Fruit fly (Drosophila melanogaster) whole organism, embryonic: Measurements from ENCODE around the gene CG6511.

Experiments
- Ada2b ChIP-seq: fragments of 200-800 bp; sonication (Bioruptor generic); IDR thresholded peaks from 2 replicates; pipeline ENCODE4 v1.3.6; 2022; ENCODE audit warnings: missing biosample characterization, missing genetic modification characterization
- Atf6 ChIP-seq: fragments of 200-800 bp; sonication (Bioruptor generic); IDR thresholded peaks from 2 replicates; pipeline ENCODE4 v1.3.6; 2022; ENCODE audit warnings: missing biosample characterization, missing genetic modification characterization
- CG10147 ChIP-seq: fragments of 200-800 bp; sonication (Bioruptor generic); optimal IDR thresholded peaks from 2 replicates; lab custom pipeline; 2019; ENCODE audit warnings: missing biosample characterization, mild to moderate bottlenecking, missing genetic modification characterization, moderate library complexity
- CG10209 ChIP-seq: fragments of 200-800 bp; sonication (Bioruptor generic); optimal IDR thresholded peaks from 3 replicates; lab custom pipeline; 2017; ENCODE audit warnings: missing biosample characterization, mild to moderate bottlenecking, missing genetic modification characterization, missing genetic modification reagents
- CG11247 ChIP-seq: fragments of 200-800 bp; sonication (Bioruptor generic); IDR thresholded peaks from 2 replicates; pipeline ENCODE4 v1.3.6; 2022; ENCODE audit warnings: missing biosample characterization, missing genetic modification characterization
- CG12744 ChIP-seq: fragments of 200-800 bp; sonication (Bioruptor generic); optimal IDR thresholded peaks from 2 replicates; lab custom pipeline; 2016; ENCODE audit warnings: missing biosample characterization, missing genetic modification characterization
- CG14965 ChIP-seq: fragments of 200-800 bp; sonication (Bioruptor generic); optimal IDR thresholded peaks from 2 replicates; lab custom pipeline; 2016; ENCODE audit warnings: missing biosample characterization, missing genetic modification characterization, borderline replicate concordance
- CG15696 ChIP-seq: fragments of 200-800 bp; sonication (Bioruptor generic); optimal IDR thresholded peaks from 2 replicates; lab custom pipeline; 2019; ENCODE audit warnings: missing biosample characterization, mild to moderate bottlenecking, missing genetic modification characterization, moderate library complexity
- CG1647 ChIP-seq: fragments of 200-800 bp; sonication (Bioruptor generic); optimal IDR thresholded peaks from 3 replicates; lab custom pipeline; 2016; ENCODE audit warnings: missing biosample characterization, missing genetic modification characterization
- CG16815 ChIP-seq: fragments of 200-800 bp; sonication (Bioruptor generic); optimal IDR thresholded peaks from 3 replicates; lab custom pipeline; 2017; ENCODE audit warnings: missing biosample characterization, mild to moderate bottlenecking, missing genetic modification characterization
- CG2120 ChIP-seq: fragments of 200-800 bp; sonication (Bioruptor generic); optimal IDR thresholded peaks from 3 replicates; lab custom pipeline; 2016; ENCODE audit warnings: missing biosample characterization, missing genetic modification characterization
- CG2678 ChIP-seq: fragments of 200-800 bp; sonication (Bioruptor generic); optimal IDR thresholded peaks from 3 replicates; lab custom pipeline; 2019; ENCODE audit warnings: missing biosample characterization, mild to moderate bottlenecking, missing genetic modification characterization, moderate library complexity
- CG30403 ChIP-seq: fragments of 200-800 bp; sonication (Bioruptor generic); optimal IDR thresholded peaks from 3 replicates; lab custom pipeline; 2016; ENCODE audit warnings: missing biosample characterization, missing genetic modification characterization
- CG30431 ChIP-seq: fragments of 200-800 bp; sonication (Bioruptor generic); optimal IDR thresholded peaks from 2 replicates; lab custom pipeline; 2017; ENCODE audit warnings: missing biosample characterization, missing genetic modification characterization
- CG3163 ChIP-seq: fragments of 200-800 bp; sonication (Bioruptor generic); optimal IDR thresholded peaks from 3 replicates; lab custom pipeline; 2016; ENCODE audit warnings: missing biosample characterization, missing genetic modification characterization
- CG3847 ChIP-seq: fragments of 200-800 bp; sonication (Bioruptor generic); IDR thresholded peaks from 2 replicates; pipeline ENCODE4 v1.3.6; 2022; ENCODE audit warnings: missing biosample characterization, missing genetic modification characterization
- CG4617 ChIP-seq: fragments of 200-800 bp; sonication (Bioruptor generic); optimal IDR thresholded peaks from 3 replicates; lab custom pipeline; 2016; ENCODE audit warnings: missing biosample characterization, missing genetic modification characterization, borderline replicate concordance
- CG6689 ChIP-seq: fragments of 200-800 bp; sonication (Bioruptor generic); IDR thresholded peaks from 2 replicates; pipeline ENCODE4 v1.3.6; 2022; ENCODE audit warnings: missing biosample characterization, missing genetic modification characterization
- CG6813 ChIP-seq: fragments of 200-800 bp; sonication (Bioruptor generic); optimal IDR thresholded peaks from 2 replicates; lab custom pipeline; 2017; ENCODE audit warnings: missing biosample characterization, missing genetic modification characterization, mild to moderate bottlenecking, moderate library complexity, missing genetic modification reagents
- CG6854 ChIP-seq: fragments of 200-800 bp; sonication (Bioruptor generic); optimal IDR thresholded peaks from 3 replicates; lab custom pipeline; 2017; ENCODE audit warnings: missing biosample characterization, mild to moderate bottlenecking, missing genetic modification characterization
- CG7745 ChIP-seq: fragments of 200-800 bp; sonication (Bioruptor generic); optimal IDR thresholded peaks from 2 replicates; lab custom pipeline; 2018; ENCODE audit warnings: missing biosample characterization, mild to moderate bottlenecking, missing genetic modification characterization, moderate library complexity
- CG8478 ChIP-seq: fragments of >200 bp; optimal IDR thresholded peaks from 2 replicates; lab custom pipeline; 2018
- CG9727 ChIP-seq: fragments of 200-800 bp; sonication (Bioruptor generic); optimal IDR thresholded peaks from 3 replicates; lab custom pipeline; 2017; ENCODE audit warnings: missing biosample characterization, mild to moderate bottlenecking, missing genetic modification characterization
- Gsc ChIP-seq: fragments of 200-800 bp; sonication (Bioruptor generic); IDR thresholded peaks from 2 replicates; pipeline ENCODE4 v1.3.6; 2022; ENCODE audit warnings: missing biosample characterization, missing genetic modification characterization
- Gug ChIP-seq: fragments of 200-800 bp; sonication (Bioruptor generic); IDR thresholded peaks from 4 replicates; pipeline ENCODE4 v1.3.6; 2022; ENCODE audit warnings: missing biosample characterization, missing genetic modification characterization
- Lpt ChIP-seq: fragments of >200 bp; optimal IDR thresholded peaks from 2 replicates; lab custom pipeline; 2018; ENCODE audit warnings: missing biosample characterization, missing genetic modification characterization
- Mes4 ChIP-seq: fragments of 200-800 bp; sonication (Bioruptor generic); optimal IDR thresholded peaks from 2 replicates; lab custom pipeline; 2016; ENCODE audit warnings: missing biosample characterization, missing genetic modification characterization
- Rfx ChIP-seq: fragments of 200-800 bp; sonication (Bioruptor generic); IDR thresholded peaks from 2 replicates; pipeline ENCODE4 v1.3.6; 2022; ENCODE audit warnings: missing biosample characterization, missing genetic modification characterization
- Tbp ChIP-seq: fragments of >200 bp; optimal IDR thresholded peaks from 2 replicates; lab custom pipeline; 2018; ENCODE audit warnings: missing biosample characterization, missing genetic modification characterization
- Trl ChIP-seq, 3 experiments: fragments of >200 bp in 2 of 3; fragments of 200-800 bp in 1 of 3; sonication (Bioruptor generic) in 1 of 3; optimal IDR thresholded peaks; 2 replicates in 1 of 3; 3 replicates in 2 of 3; lab custom pipeline; 2016 to 2017; ENCODE audit warnings: missing biosample characterization in 1 of 3, missing genetic modification characterization in 1 of 3
- Xbp1 ChIP-seq: fragments of 200-800 bp; sonication (Bioruptor generic); optimal IDR thresholded peaks from 3 replicates; lab custom pipeline; 2016; ENCODE audit warnings: missing biosample characterization, mild to moderate bottlenecking, missing genetic modification characterization
- Xrp1 ChIP-seq: fragments of 200-800 bp; sonication (Bioruptor generic); IDR thresholded peaks from 2 replicates; pipeline ENCODE4 v1.3.6; 2022; ENCODE audit warnings: missing biosample characterization, missing genetic modification characterization
- ac ChIP-seq: fragments of 200-800 bp; sonication (Bioruptor generic); optimal IDR thresholded peaks from 3 replicates; lab custom pipeline; 2017; ENCODE audit warnings: missing biosample characterization, mild to moderate bottlenecking, missing genetic modification characterization
- bowl ChIP-seq: fragments of 200-800 bp; sonication (Bioruptor generic); IDR thresholded peaks from 2 replicates; pipeline ENCODE4 v1.3.6; 2022; ENCODE audit warnings: missing biosample characterization, missing genetic modification characterization
- ci ChIP-seq: fragments of 200-800 bp; sonication (Bioruptor generic); IDR thresholded peaks from 3 replicates; pipeline ENCODE4 v1.3.6; 2022; ENCODE audit warnings: missing biosample characterization, missing genetic modification characterization
- corto ChIP-seq: fragments of 200-800 bp; sonication (Bioruptor generic); optimal IDR thresholded peaks from 2 replicates; lab custom pipeline; 2016; ENCODE audit warnings: missing biosample characterization, mild to moderate bottlenecking, missing genetic modification characterization, moderate library complexity
- da ChIP-seq: fragments of 200-800 bp; sonication (Bioruptor generic); optimal IDR thresholded peaks from 2 replicates; lab custom pipeline; 2016; ENCODE audit warnings: missing biosample characterization, missing genetic modification characterization
- dati ChIP-seq: fragments of 200-800 bp; sonication (Bioruptor generic); IDR thresholded peaks from 2 replicates; pipeline ENCODE4 v1.3.6; 2022; ENCODE audit warnings: missing biosample characterization, missing genetic modification characterization
- dpn ChIP-seq, 2 experiments: fragments of 200-800 bp; sonication (Bioruptor generic); optimal IDR thresholded peaks; 3 replicates each; lab custom pipeline; 2016; ENCODE audit warnings: missing biosample characterization in 2 of 2, missing genetic modification characterization in 2 of 2
- fd96Cb ChIP-seq: fragments of 200-800 bp; sonication (Bioruptor generic); optimal IDR thresholded peaks from 2 replicates; lab custom pipeline; 2018; ENCODE audit warnings: missing biosample characterization, mild to moderate bottlenecking, missing genetic modification characterization, moderate library complexity
- gem ChIP-seq: fragments of 200-800 bp; sonication (Bioruptor generic); optimal IDR thresholded peaks from 2 replicates; lab custom pipeline; 2019; ENCODE audit warnings: missing biosample characterization, mild to moderate bottlenecking, missing genetic modification characterization, moderate library complexity
- hkb ChIP-seq, 2 experiments: fragments of 200-800 bp in 1 of 2; fragments of >200 bp in 1 of 2; sonication (Bioruptor generic) in 1 of 2; IDR thresholded peaks in 1 of 2; optimal IDR thresholded peaks in 1 of 2; 2 replicates each; pipeline versions ENCODE4 v1.3.6 to Lab custom; 2017 to 2022; ENCODE audit warnings: missing biosample characterization in 1 of 2, missing genetic modification characterization in 1 of 2
- maf-S ChIP-seq: fragments of 200-800 bp; sonication (Bioruptor generic); optimal IDR thresholded peaks from 2 replicates; lab custom pipeline; 2016; ENCODE audit warnings: missing biosample characterization, missing genetic modification characterization
- nerfin-2 ChIP-seq: fragments of 200-800 bp; sonication (Bioruptor generic); IDR thresholded peaks from 2 replicates; pipeline ENCODE4 v1.3.6; 2022; ENCODE audit warnings: missing biosample characterization, missing genetic modification characterization; ENCODE audit not compliant: partially characterized antibody
- pan ChIP-seq, 4 experiments: fragments of >200 bp in 3 of 4; fragments of 200-800 bp in 1 of 4; sonication (Bioruptor generic) in 1 of 4; optimal IDR thresholded peaks in 3 of 4; IDR thresholded peaks in 1 of 4; 2 replicates each; pipeline versions ENCODE4 v1.3.6 to Lab custom; 2017 to 2022; ENCODE audit warnings: missing biosample characterization in 2 of 4, missing genetic modification characterization in 2 of 4, mixed read lengths in 1 of 4
- pho ChIP-seq: fragments of 200-800 bp; sonication (Bioruptor generic); optimal IDR thresholded peaks from 2 replicates; lab custom pipeline; 2016; ENCODE audit warnings: missing biosample characterization, missing genetic modification characterization
- pnt ChIP-seq: fragments of 200-800 bp; sonication (Bioruptor generic); optimal IDR thresholded peaks from 3 replicates; lab custom pipeline; 2016; ENCODE audit warnings: missing biosample characterization, missing genetic modification characterization
- sens ChIP-seq: fragments of 200-800 bp; sonication (Bioruptor generic); peaks from one replicate; lab custom pipeline; 2016; ENCODE audit warnings: missing biosample characterization, missing genetic modification characterization
- so ChIP-seq: fragments of 200-800 bp; sonication (Bioruptor generic); IDR thresholded peaks from 3 replicates; pipeline ENCODE4 v1.3.6; 2022; ENCODE audit warnings: missing biosample characterization, missing genetic modification characterization
- toy ChIP-seq: fragments of 200-800 bp; sonication (Bioruptor generic); IDR thresholded peaks from 2 replicates; pipeline ENCODE4 v1.3.6; 2022; ENCODE audit warnings: missing biosample characterization, missing genetic modification characterization
- tx ChIP-seq: fragments of 200-800 bp; sonication (Bioruptor generic); optimal IDR thresholded peaks from 2 replicates; lab custom pipeline; 2016; ENCODE audit warnings: missing biosample characterization, missing genetic modification characterization

CG6511 gene

DNA sequence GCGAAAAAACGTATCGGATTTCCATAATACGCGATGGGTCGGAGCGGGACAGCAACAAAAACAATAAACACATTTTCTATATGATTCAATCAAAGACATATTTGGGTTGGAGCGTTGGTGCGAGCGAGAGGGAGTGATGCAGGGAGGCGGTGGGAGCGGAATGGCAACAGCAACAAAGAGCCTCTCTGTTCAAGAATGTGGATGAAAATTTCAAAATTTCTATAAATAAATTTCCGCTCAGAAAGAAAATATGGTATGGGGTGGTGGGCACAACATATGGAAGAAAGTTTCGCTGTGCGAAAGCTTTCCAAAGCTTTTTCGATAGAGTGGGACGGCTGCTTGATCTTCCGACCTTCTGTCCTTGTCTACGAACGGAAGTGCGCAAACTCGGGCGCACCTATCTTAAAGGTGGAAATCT is 19.9 kb downstream of the CG6511 start (continued):
- no peak for TF ChIP-seq pan (optimal IDR thresholded peaks at IDR 0.05; lab: Kevin White, UChicago)
- no peak for TF ChIP-seq pan (GFP tag; optimal IDR thresholded peaks at IDR 0.05 in 1 of 2, IDR thresholded peaks at IDR 0.05 in 1 of 2)
- no peak for TF ChIP-seq pho (GFP tag; lab: Kevin White, UChicago)
- no peak for TF ChIP-seq CG16815 (GFP tag; lab: Kevin White, UChicago)
- TF ChIP-seq CG1647 (GFP tag; lab: Kevin White, UChicago), result no peak
- peak; percentile 27; the same call in 1 of the 2 replicates for TF ChIP-seq CG11247 (GFP tag; lab: Robert Waterston, UW)
- TF ChIP-seq ci (GFP tag; lab: Robert Waterston, UW), result peak; percentile 74; the same call in 2 of the 3 replicates
- no peak for TF ChIP-seq CG7745 (tag; lab: Kevin White, UChicago)
- TF ChIP-seq gem (tag; lab: Kevin White, UChicago), result no peak
- TF ChIP-seq CG6689 (GFP tag; lab: Robert Waterston, UW), result no peak
- TF ChIP-seq nerfin-2 (GFP tag; lab: Robert Waterston, UW), result no peak
- no peak for TF ChIP-seq maf-S (GFP tag; lab: Kevin White, UChicago)
- no peak for TF ChIP-seq CG2120 (GFP tag; lab: Kevin White, UChicago)
- no peak for TF ChIP-seq Lpt (GFP tag; lab: Kevin White, UChicago)
- no peak for TF ChIP-seq CG14965 (GFP tag; lab: Kevin White, UChicago)
- TF ChIP-seq CG15696 (tag; lab: Kevin White, UChicago), result no peak
- TF ChIP-seq CG10147 (GFP tag; lab: Kevin White, UChicago), result no peak
- TF ChIP-seq Trl (optimal IDR thresholded peaks at IDR 0.05; lab: Kevin White, UChicago), result no peak
- TF ChIP-seq Trl (GFP tag; optimal IDR thresholded peaks at IDR 0.05; lab: Kevin White, UChicago), result no peak
- no peak for TF ChIP-seq tx
- no peak for TF ChIP-seq ac
- no peak for TF ChIP-seq bowl (GFP tag; lab: Robert Waterston, UW)
- peak; percentile 12 for TF ChIP-seq CG6854 (GFP tag; lab: Kevin White, UChicago)
- no peak for TF ChIP-seq corto (GFP tag; lab: Kevin White, UChicago)
- no peak for TF ChIP-seq dati
- no peak for TF ChIP-seq toy (GFP tag; lab: Robert Waterston, UW)
- TF ChIP-seq Ada2b (GFP tag; lab: Robert Waterston, UW), result no peak
- TF ChIP-seq CG12744 (GFP tag; lab: Kevin White, UChicago), result peak; percentile 52
- no peak for TF ChIP-seq CG30431
- peak; percentile 75 for TF ChIP-seq sens (GFP tag; lab: Kevin White, UChicago)
- no peak for TF ChIP-seq Xbp1
- no peak for TF ChIP-seq Gug (GFP tag; lab: Robert Waterston, UW)
- TF ChIP-seq Xrp1 (GFP tag; lab: Robert Waterston, UW), result no peak
- no peak for TF ChIP-seq CG4617 (GFP tag; lab: Kevin White, UChicago)
- no peak for TF ChIP-seq CG8478
- TF ChIP-seq dpn (GFP tag; optimal IDR thresholded peaks at IDR 0.05; lab: Kevin White, UChicago), result no peak
- TF ChIP-seq CG9727 (GFP tag; lab: Kevin White, UChicago), result no peak
- TF ChIP-seq CG3847 (GFP tag; lab: Robert Waterston, UW), result no peak
- no peak for TF ChIP-seq hkb (optimal IDR thresholded peaks at IDR 0.05; lab: Kevin White, UChicago)
- peak; percentile 37; the same call in 1 of the 2 replicates for TF ChIP-seq hkb (GFP tag; IDR thresholded peaks at IDR 0.05; lab: Robert Waterston, UW)
- TF ChIP-seq Gsc (GFP tag; lab: Robert Waterston, UW), result no peak
- no peak for TF ChIP-seq fd96Cb
- TF ChIP-seq CG30403 (GFP tag; lab: Kevin White, UChicago), result no peak
- TF ChIP-seq Rfx (GFP tag; lab: Robert Waterston, UW), result peak; percentile 37; the same call in 1 of the 2 replicates
- peak; percentile 93 for TF ChIP-seq so (GFP tag; lab: Robert Waterston, UW)
- TF ChIP-seq CG10209 (GFP tag; lab: Kevin White, UChicago), result no peak
- no peak for TF ChIP-seq da (GFP tag; lab: Kevin White, UChicago)
- TF ChIP-seq CG2678, result no peak
- no peak for TF ChIP-seq Mes4 (GFP tag; lab: Kevin White, UChicago)
- no peak for TF ChIP-seq CG3163
- TF ChIP-seq pnt (GFP tag; lab: Kevin White, UChicago), result no peak
- TF ChIP-seq Tbp, result no peak
- no peak for TF ChIP-seq Atf6 (GFP tag; lab: Robert Waterston, UW)
- TF ChIP-seq CG6813 (GFP tag; lab: Kevin White, UChicago), result peak; percentile 51
